Fruit fly (Drosophila melanogaster): ENCODE results near the gene CG42535.

Gene CG42535

dm6 chr3L:10657311-10657710 is 26.6 kb upstream of the CG42535 start:
- TF ChIP-seq h (GFP tag; optimal IDR thresholded peaks at IDR 0.05) = no peak
- no peak for TF ChIP-seq CrebA (GFP tag; optimal IDR thresholded peaks at IDR 0.05; ENCODE audit: borderline replicate concordance)
- TF ChIP-seq dl (GFP tag; optimal IDR thresholded peaks at IDR 0.05; ENCODE audit: insufficient read depth in 1 of 2, partially characterized antibody in 2 of 2) = no peak
- TF ChIP-seq Rel (GFP tag; optimal IDR thresholded peaks at IDR 0.05) = no peak
- no peak for TF ChIP-seq Rel (tag; optimal IDR thresholded peaks at IDR 0.05)
- no peak for TF ChIP-seq Abd-B (GFP tag; optimal IDR thresholded peaks at IDR 0.05)
- TF ChIP-seq psq (GFP tag; optimal IDR thresholded peaks at IDR 0.05) = no peak
- no peak for TF ChIP-seq usp (GFP tag; optimal IDR thresholded peaks at IDR 0.05)
- no peak for TF ChIP-seq Jra (GFP tag; optimal IDR thresholded peaks at IDR 0.05)
- TF ChIP-seq OdsH (GFP tag; optimal IDR thresholded peaks at IDR 0.05) = no peak
- TF ChIP-seq foxo (GFP tag; optimal IDR thresholded peaks at IDR 0.05) = no peak
- no peak for TF ChIP-seq Hr83 (GFP tag; optimal IDR thresholded peaks at IDR 0.05; ENCODE audit: poor library complexity, severe bottlenecking)
- no peak for TF ChIP-seq GATAd (GFP tag; optimal IDR thresholded peaks at IDR 0.05)

DNA sequence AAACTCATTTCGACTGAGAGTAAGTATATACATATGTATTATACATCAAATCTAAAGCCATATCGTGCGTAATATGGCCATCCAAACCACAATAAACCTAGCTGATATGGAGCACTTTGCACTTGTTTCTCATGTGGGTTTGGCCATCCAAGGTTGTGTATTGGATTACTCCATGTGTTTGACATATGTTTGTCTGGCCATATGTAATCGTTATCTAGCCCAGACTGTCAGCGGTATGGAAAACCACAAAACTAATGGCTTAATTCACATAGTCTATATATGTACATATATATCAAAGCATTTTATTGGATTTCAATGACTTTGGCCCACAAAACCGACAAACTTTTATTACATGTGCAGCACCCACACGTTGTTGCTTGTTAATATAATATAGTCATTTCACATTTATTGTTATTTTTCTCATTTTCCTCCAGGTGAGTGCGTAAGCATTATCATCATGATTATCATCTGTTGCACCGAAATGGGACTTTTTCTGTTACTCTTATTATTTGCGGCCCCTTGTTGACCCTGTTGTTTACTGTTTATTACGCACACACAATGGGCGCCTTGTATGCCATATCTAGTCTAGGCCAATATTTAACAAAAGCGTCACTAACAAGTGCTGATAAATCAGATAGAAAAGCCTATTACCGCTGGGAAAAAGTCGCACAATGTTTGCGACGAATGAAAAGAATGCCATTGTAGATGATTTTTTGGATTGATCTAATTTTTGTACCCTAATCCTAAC is 25.9 kb upstream of the CG42535 start:
- no peak for TF ChIP-seq brk (GFP tag; optimal IDR thresholded peaks at IDR 0.05)
- TF ChIP-seq dl (GFP tag; optimal IDR thresholded peaks at IDR 0.05; ENCODE audit: insufficient read depth in 1 of 2, partially characterized antibody in 2 of 2) = no peak
- TF ChIP-seq Abd-B (GFP tag; optimal IDR thresholded peaks at IDR 0.05) = no peak
- peak; percentile 57 for TF ChIP-seq Hr83 (GFP tag; optimal IDR thresholded peaks at IDR 0.05; ENCODE audit: poor library complexity, severe bottlenecking)
- no peak for TF ChIP-seq CG32264 (GFP tag; optimal IDR thresholded peaks at IDR 0.05)
- no peak for TF ChIP-seq Jra (GFP tag; optimal IDR thresholded peaks at IDR 0.05)
- no peak for TF ChIP-seq ey (GFP tag; optimal IDR thresholded peaks at IDR 0.05)
- no peak for TF ChIP-seq Myc (optimal IDR thresholded peaks at IDR 0.05)
- no peak for TF ChIP-seq lola (GFP tag; optimal IDR thresholded peaks at IDR 0.05)
- TF ChIP-seq foxo (GFP tag; optimal IDR thresholded peaks at IDR 0.05) = peak in 1 of 2 experiments; percentile 11
- no peak for TF ChIP-seq dsf (GFP tag; optimal IDR thresholded peaks at IDR 0.05; ENCODE audit: borderline replicate concordance)
- TF ChIP-seq CrebA (GFP tag; optimal IDR thresholded peaks at IDR 0.05; ENCODE audit: borderline replicate concordance) = no peak
- TF ChIP-seq Vsx2 (GFP tag; optimal IDR thresholded peaks at IDR 0.05; ENCODE audit: partially characterized antibody) = no peak
- no peak for TF ChIP-seq tai (GFP tag; optimal IDR thresholded peaks at IDR 0.05)
- TF ChIP-seq usp (GFP tag; optimal IDR thresholded peaks at IDR 0.05) = no peak
- TF ChIP-seq GATAd (GFP tag; optimal IDR thresholded peaks at IDR 0.05) = no peak
- TF ChIP-seq Sp1 (GFP tag; optimal IDR thresholded peaks at IDR 0.05) = no peak
- TF ChIP-seq fru (GFP tag; optimal IDR thresholded peaks at IDR 0.05) = peak; percentile 21
- no peak for TF ChIP-seq N (GFP tag; optimal IDR thresholded peaks at IDR 0.05)
- TF ChIP-seq br (GFP tag; optimal IDR thresholded peaks at IDR 0.05) = peak; percentile 36
- no peak for TF ChIP-seq Dfd (GFP tag; optimal IDR thresholded peaks at IDR 0.05)
- TF ChIP-seq pan (optimal IDR thresholded peaks at IDR 0.05) = no peak
- TF ChIP-seq dmrt93B (GFP tag; optimal IDR thresholded peaks at IDR 0.05) = no peak
- peak; percentile 23 for TF ChIP-seq h (GFP tag; optimal IDR thresholded peaks at IDR 0.05)
- no peak for TF ChIP-seq jim (GFP tag; optimal IDR thresholded peaks at IDR 0.05)
- no peak for TF ChIP-seq HLH106 (tag; optimal IDR thresholded peaks at IDR 0.05)
- TF ChIP-seq OdsH (GFP tag; optimal IDR thresholded peaks at IDR 0.05) = peak; percentile 46
- TF ChIP-seq psq (GFP tag; optimal IDR thresholded peaks at IDR 0.05) = no peak
- peak; percentile 25 for TF ChIP-seq rgr (GFP tag; optimal IDR thresholded peaks at IDR 0.05)
- TF ChIP-seq Rel (GFP tag; optimal IDR thresholded peaks at IDR 0.05) = no peak
- no peak for TF ChIP-seq Rel (tag; optimal IDR thresholded peaks at IDR 0.05)
- no peak for TF ChIP-seq woc (GFP tag; optimal IDR thresholded peaks at IDR 0.05)
- TF ChIP-seq Mio (GFP tag; optimal IDR thresholded peaks at IDR 0.05) = no peak
- peak; percentile 12 for TF ChIP-seq sv (GFP tag; optimal IDR thresholded peaks at IDR 0.05)
- no peak for TF ChIP-seq Hr78 (GFP tag; optimal IDR thresholded peaks at IDR 0.05)
- TF ChIP-seq Hnf4 (GFP tag; optimal IDR thresholded peaks at IDR 0.05) = peak; percentile 19
- TF ChIP-seq sage (GFP tag; optimal IDR thresholded peaks at IDR 0.05) = no peak
- no peak for TF ChIP-seq CG9705 (GFP tag; optimal IDR thresholded peaks at IDR 0.05)
- TF ChIP-seq Dif (GFP tag; optimal IDR thresholded peaks at IDR 0.05; ENCODE audit: partially characterized antibody) = no peak

All from whole organism, wandering third instar larva.